Fruit fly (Drosophila melanogaster) whole organism, embryonic: ENCODE measurements around the gene BNIP3.
A peak's percentile ranks its signal among the peaks of the same experiment; 100 is the strongest.

Experiments
- ATbp ChIP-seq: fragments of 200-800 bp; sonication (Bioruptor generic); optimal IDR thresholded peaks from 2 replicates; lab custom pipeline; 2017; ENCODE audit warnings: missing biosample characterization, mild to moderate bottlenecking, missing genetic modification characterization, missing genetic modification reagents
- Abd-B ChIP-seq: fragments of 200-800 bp; sonication (Bioruptor generic); optimal IDR thresholded peaks from 2 replicates; lab custom pipeline; 2018; ENCODE audit warnings: missing biosample characterization, mild to moderate bottlenecking, missing genetic modification characterization, moderate library complexity
- CG10959 ChIP-seq: fragments of 200-800 bp; sonication (Bioruptor generic); IDR thresholded peaks from 2 replicates; pipeline ENCODE4 v1.3.6; 2022; ENCODE audit warnings: missing biosample characterization, missing genetic modification characterization
- CG12155 ChIP-seq: fragments of 200-800 bp; sonication (Bioruptor generic); optimal IDR thresholded peaks from 3 replicates; lab custom pipeline; 2016; ENCODE audit warnings: missing biosample characterization, missing genetic modification characterization
- CG13123 ChIP-seq: fragments of 200-800 bp; sonication (Bioruptor generic); optimal IDR thresholded peaks from 2 replicates; lab custom pipeline; 2016; ENCODE audit warnings: missing biosample characterization, missing genetic modification characterization
- CG14050 ChIP-seq: fragments of 200-800 bp; sonication (Bioruptor generic); IDR thresholded peaks from 3 replicates; pipeline ENCODE4 v1.3.6; 2022; ENCODE audit warnings: missing biosample characterization, missing genetic modification characterization
- CG15073 ChIP-seq: fragments of 200-800 bp; sonication (Bioruptor generic); optimal IDR thresholded peaks from 2 replicates; lab custom pipeline; 2016; ENCODE audit warnings: missing biosample characterization, missing genetic modification characterization
- CG15696 ChIP-seq: fragments of 200-800 bp; sonication (Bioruptor generic); optimal IDR thresholded peaks from 2 replicates; lab custom pipeline; 2019; ENCODE audit warnings: missing biosample characterization, mild to moderate bottlenecking, missing genetic modification characterization, moderate library complexity
- CG16779 ChIP-seq: fragments of 200-800 bp; sonication (Bioruptor generic); IDR thresholded peaks from 2 replicates; pipeline ENCODE4 v1.3.6; 2022; ENCODE audit warnings: missing biosample characterization, missing genetic modification characterization
- CG17385 ChIP-seq: fragments of 200-800 bp; sonication (Bioruptor generic); optimal IDR thresholded peaks from 3 replicates; lab custom pipeline; 2018; ENCODE audit warnings: missing biosample characterization, mild to moderate bottlenecking, missing genetic modification characterization
- CG6175 ChIP-seq: fragments of 200-800 bp; sonication (Bioruptor generic); IDR thresholded peaks from 3 replicates; pipeline ENCODE4 v1.3.6; 2022; ENCODE audit warnings: missing biosample characterization, missing genetic modification characterization
- CG6791 ChIP-seq: fragments of 200-800 bp; sonication (Bioruptor generic); IDR thresholded peaks from 3 replicates; pipeline ENCODE4 v1.3.6; 2022; ENCODE audit warnings: missing biosample characterization, missing genetic modification characterization; ENCODE audit not compliant: partially characterized antibody
- CG8089 ChIP-seq: fragments of 200-800 bp; sonication (Bioruptor generic); optimal IDR thresholded peaks from 3 replicates; lab custom pipeline; 2016; ENCODE audit warnings: missing biosample characterization, missing genetic modification characterization
- CG8478 ChIP-seq: fragments of >200 bp; optimal IDR thresholded peaks from 2 replicates; lab custom pipeline; 2018
- CG8765 ChIP-seq: fragments of 200-800 bp; sonication (Bioruptor generic); IDR thresholded peaks from 2 replicates; pipeline ENCODE4 v1.3.6; 2022; ENCODE audit warnings: missing biosample characterization, missing genetic modification characterization
- CG8924 ChIP-seq: fragments of 200-800 bp; optimal IDR thresholded peaks from 3 replicates; lab custom pipeline; 2019; ENCODE audit warnings: missing biosample characterization, mild to moderate bottlenecking, missing genetic modification characterization, moderate library complexity
- Dip3 ChIP-seq: fragments of 200-800 bp; sonication (Bioruptor generic); optimal IDR thresholded peaks from 3 replicates; lab custom pipeline; 2016; ENCODE audit warnings: missing biosample characterization, missing genetic modification characterization
- Dp ChIP-seq: fragments of 200-800 bp; sonication (Bioruptor generic); optimal IDR thresholded peaks from 2 replicates; lab custom pipeline; 2018; ENCODE audit warnings: missing biosample characterization, mild to moderate bottlenecking, missing genetic modification characterization, moderate library complexity
- Elba2 ChIP-seq: fragments of 200-800 bp; sonication (Bioruptor generic); optimal IDR thresholded peaks from 3 replicates; lab custom pipeline; 2016; ENCODE audit warnings: missing biosample characterization, missing genetic modification characterization
- Ets65A ChIP-seq: fragments of 200-800 bp; sonication (Bioruptor generic); peaks from one replicate; lab custom pipeline; 2016; ENCODE audit warnings: missing biosample characterization, missing genetic modification characterization
- Gsc ChIP-seq: fragments of 200-800 bp; sonication (Bioruptor generic); IDR thresholded peaks from 2 replicates; pipeline ENCODE4 v1.3.6; 2022; ENCODE audit warnings: missing biosample characterization, missing genetic modification characterization
- Hr78 ChIP-seq, 2 experiments: fragments of 200-800 bp in 1 of 2; fragments of >200 bp in 1 of 2; sonication (Bioruptor generic) in 1 of 2; optimal IDR thresholded peaks; 2 replicates each; lab custom pipeline; 2017 to 2019; ENCODE audit warnings: missing biosample characterization in 2 of 2, missing genetic modification characterization in 2 of 2, mild to moderate bottlenecking in 1 of 2, moderate library complexity in 1 of 2
- Myb ChIP-seq: fragments of 200-800 bp; sonication (Bioruptor generic); optimal IDR thresholded peaks from 2 replicates; lab custom pipeline; 2016; ENCODE audit warnings: missing biosample characterization, missing genetic modification characterization
- Nf-YB ChIP-seq: fragments of 200-800 bp; sonication (Bioruptor generic); optimal IDR thresholded peaks from 3 replicates; lab custom pipeline; 2019; ENCODE audit warnings: missing biosample characterization, mild to moderate bottlenecking, missing genetic modification characterization, moderate library complexity
- Sin3A ChIP-seq: fragments of >200 bp; optimal IDR thresholded peaks from 2 replicates; lab custom pipeline; 2018
- az2 ChIP-seq: fragments of 200-800 bp; sonication (Bioruptor generic); optimal IDR thresholded peaks from 3 replicates; lab custom pipeline; 2016; ENCODE audit warnings: missing biosample characterization, missing genetic modification characterization
- cato ChIP-seq: fragments of 200-800 bp; sonication (Bioruptor generic); optimal IDR thresholded peaks from 2 replicates; lab custom pipeline; 2016; ENCODE audit warnings: missing biosample characterization, missing genetic modification characterization, borderline replicate concordance
- corto ChIP-seq: fragments of 200-800 bp; sonication (Bioruptor generic); optimal IDR thresholded peaks from 2 replicates; lab custom pipeline; 2016; ENCODE audit warnings: missing biosample characterization, mild to moderate bottlenecking, missing genetic modification characterization, moderate library complexity
- crol ChIP-seq: fragments of 200-800 bp; sonication (Bioruptor generic); IDR thresholded peaks from 2 replicates; pipeline ENCODE4 v1.3.6; 2022; ENCODE audit warnings: missing biosample characterization, missing genetic modification characterization
- dimm ChIP-seq: fragments of 200-800 bp; sonication (Bioruptor generic); IDR thresholded peaks from 2 replicates; pipeline ENCODE4 v1.3.6; 2022; ENCODE audit warnings: missing biosample characterization, missing genetic modification characterization
- disco-r ChIP-seq: fragments of 200-800 bp; sonication (Bioruptor generic); optimal IDR thresholded peaks from 2 replicates; lab custom pipeline; 2016; ENCODE audit warnings: missing biosample characterization, missing genetic modification characterization
- dmrt11E ChIP-seq: fragments of 200-800 bp; sonication (Bioruptor generic); optimal IDR thresholded peaks from 3 replicates; lab custom pipeline; 2018; ENCODE audit warnings: missing biosample characterization, mild to moderate bottlenecking, missing genetic modification characterization, moderate library complexity
- en ChIP-seq: fragments of 200-800 bp; sonication (Bioruptor generic); optimal IDR thresholded peaks from 2 replicates; lab custom pipeline; 2016; ENCODE audit warnings: missing biosample characterization, missing genetic modification characterization
- fd64A ChIP-seq: fragments of 200-800 bp; sonication (Bioruptor generic); optimal IDR thresholded peaks from 3 replicates; lab custom pipeline; 2018; ENCODE audit warnings: missing biosample characterization, mild to moderate bottlenecking, missing genetic modification characterization
- gsb ChIP-seq: fragments of 200-800 bp; sonication (Bioruptor generic); IDR thresholded peaks from 2 replicates; pipeline ENCODE4 v1.3.6; 2022; ENCODE audit warnings: missing biosample characterization, missing genetic modification characterization
- gt ChIP-seq: fragments of 200-800 bp; sonication (Bioruptor generic); IDR thresholded peaks from 2 replicates; pipeline ENCODE4 v1.3.6; 2022; ENCODE audit warnings: missing biosample characterization, missing genetic modification characterization
- jigr1 ChIP-seq: fragments of 200-800 bp; sonication (Bioruptor generic); IDR thresholded peaks from 3 replicates; pipeline ENCODE4 v1.3.6; 2022; ENCODE audit warnings: missing biosample characterization, missing genetic modification characterization
- jumu ChIP-seq: fragments of 200-800 bp; sonication (Bioruptor generic); optimal IDR thresholded peaks from 3 replicates; lab custom pipeline; 2016; ENCODE audit warnings: missing biosample characterization, missing genetic modification characterization
- kay ChIP-seq: fragments of 200-800 bp; sonication (Bioruptor generic); optimal IDR thresholded peaks from 2 replicates; lab custom pipeline; 2016; ENCODE audit warnings: missing biosample characterization, missing genetic modification characterization
- lab ChIP-seq: fragments of 200-800 bp; sonication (Bioruptor generic); optimal IDR thresholded peaks from 3 replicates; lab custom pipeline; 2017; ENCODE audit warnings: missing biosample characterization, missing genetic modification characterization, mild to moderate bottlenecking, moderate library complexity, missing genetic modification reagents
- mirr ChIP-seq: fragments of 200-800 bp; sonication (Bioruptor generic); optimal IDR thresholded peaks from 3 replicates; lab custom pipeline; 2018; ENCODE audit warnings: missing biosample characterization, mild to moderate bottlenecking, missing genetic modification characterization
- mld ChIP-seq: fragments of 200-800 bp; sonication (Bioruptor generic); IDR thresholded peaks from 3 replicates; pipeline ENCODE4 v1.3.6; 2022; ENCODE audit warnings: missing biosample characterization, missing genetic modification characterization; ENCODE audit not compliant: partially characterized antibody
- prd ChIP-seq, 3 experiments: fragments of >200 bp in 2 of 3; fragments of 200-800 bp in 1 of 3; sonication (Bioruptor generic) in 1 of 3; optimal IDR thresholded peaks in 2 of 3; IDR thresholded peaks in 1 of 3; 2 replicates in 2 of 3; 3 replicates in 1 of 3; pipeline versions ENCODE4 v1.3.6 to Lab custom; 2017 to 2022; ENCODE audit warnings: missing biosample characterization in 1 of 3, missing genetic modification characterization in 1 of 3
- pros ChIP-seq: fragments of 200-800 bp; sonication (Bioruptor generic); optimal IDR thresholded peaks from 3 replicates; lab custom pipeline; 2019; ENCODE audit warnings: missing biosample characterization, mild to moderate bottlenecking, missing genetic modification characterization, moderate library complexity
- repo ChIP-seq: fragments of 200-800 bp; sonication (Bioruptor generic); optimal IDR thresholded peaks from 2 replicates; lab custom pipeline; 2016; ENCODE audit warnings: missing biosample characterization, missing genetic modification characterization
- sc ChIP-seq, 3 experiments: fragments of >200 bp in 2 of 3; fragments of 200-800 bp in 1 of 3; sonication (Bioruptor generic) in 1 of 3; optimal IDR thresholded peaks; 2 replicates in 2 of 3; 3 replicates in 1 of 3; lab custom pipeline; 2017; ENCODE audit warnings: mild to moderate bottlenecking in 1 of 3, missing biosample characterization in 1 of 3, missing genetic modification characterization in 1 of 3, missing genetic modification reagents in 1 of 3
- vnd ChIP-seq: fragments of 200-800 bp; sonication (Bioruptor generic); IDR thresholded peaks from 3 replicates; pipeline ENCODE4 v1.3.6; 2022; ENCODE audit warnings: missing biosample characterization, missing genetic modification characterization; ENCODE audit not compliant: partially characterized antibody
- wor ChIP-seq: fragments of 200-800 bp; sonication (Bioruptor generic); IDR thresholded peaks from 2 replicates; pipeline ENCODE4 v1.3.6; 2022; ENCODE audit warnings: missing biosample characterization, missing genetic modification characterization
- z ChIP-seq: fragments of 200-800 bp; sonication (Bioruptor generic); IDR thresholded peaks from 3 replicates; pipeline ENCODE4 v1.3.6; 2022; ENCODE audit warnings: missing biosample characterization, missing genetic modification characterization

Gene BNIP3

dm6 chr3L:20540182-20540974 lies 21.2 kb upstream of the BNIP3 start, which contains the start of gene Rcd2 (continued):
- TF ChIP-seq az2: peak; percentile 38
- peak; percentile 90 for TF ChIP-seq CG6791 (GFP tag; lab: Robert Waterston, UW)
- TF ChIP-seq CG8924 (tag; lab: Kevin White, UChicago): peak; percentile 92
- no peak for TF ChIP-seq disco-r
- TF ChIP-seq fd64A (GFP tag; lab: Kevin White, UChicago): no peak
- no peak for TF ChIP-seq z (GFP tag; lab: Robert Waterston, UW)
- TF ChIP-seq vnd (GFP tag; lab: Robert Waterston, UW): peak; percentile 83
- no peak for TF ChIP-seq CG8089 (GFP tag; lab: Kevin White, UChicago)
- TF ChIP-seq CG17385 (GFP tag; lab: Kevin White, UChicago): peak; percentile 80
- peak; percentile 19 for TF ChIP-seq dmrt11E (tag; lab: Kevin White, UChicago)
- peak; percentile 94 for TF ChIP-seq lab (GFP tag; lab: Kevin White, UChicago)
- TF ChIP-seq CG14050 (GFP tag; lab: Robert Waterston, UW): no peak; the same call in 1 of the 3 replicates
- TF ChIP-seq CG10959 (GFP tag; lab: Robert Waterston, UW): no peak
- TF ChIP-seq Dp: no peak
- no peak for TF ChIP-seq Elba2 (GFP tag; lab: Kevin White, UChicago)
- peak; percentile 2 for TF ChIP-seq pros (GFP tag; lab: Kevin White, UChicago)
- peak; percentile 31; the same call in 1 of the 2 replicates for TF ChIP-seq gsb (GFP tag; lab: Robert Waterston, UW)
- TF ChIP-seq prd (optimal IDR thresholded peaks at IDR 0.05; lab: Kevin White, UChicago): no peak
- TF ChIP-seq prd (GFP tag; IDR thresholded peaks at IDR 0.05; lab: Robert Waterston, UW): peak; percentile 83
- no peak for TF ChIP-seq sc (optimal IDR thresholded peaks at IDR 0.05; lab: Kevin White, UChicago)
- TF ChIP-seq sc (GFP tag; optimal IDR thresholded peaks at IDR 0.05; lab: Kevin White, UChicago): no peak
- peak in 1 of 2 experiments; percentile 99 for TF ChIP-seq Hr78 (GFP tag; optimal IDR thresholded peaks at IDR 0.05; lab: Kevin White, UChicago)
- no peak for TF ChIP-seq gt
- TF ChIP-seq Gsc (GFP tag; lab: Robert Waterston, UW): no peak
- TF ChIP-seq corto: no peak
- no peak for TF ChIP-seq en
- TF ChIP-seq wor (GFP tag; lab: Robert Waterston, UW): no peak
- TF ChIP-seq CG13123 (GFP tag; lab: Kevin White, UChicago): no peak
- 0 out of 2 replicates have a peak, but pooled peaks have one; percentile 3 for TF ChIP-seq CG16779 (GFP tag; lab: Robert Waterston, UW)
- no peak for TF ChIP-seq Sin3A (lab: Kevin White, UChicago)
- TF ChIP-seq Nf-YB (GFP tag; lab: Kevin White, UChicago): peak; percentile 72
- peak; percentile 63 for TF ChIP-seq CG15696 (tag; lab: Kevin White, UChicago)
- no peak for TF ChIP-seq CG8478 (lab: Kevin White, UChicago)
- TF ChIP-seq repo (GFP tag; lab: Kevin White, UChicago): no peak
- TF ChIP-seq CG6175: peak; percentile 43; the same call in 1 of the 3 replicates
- peak; percentile 64 for TF ChIP-seq Dip3 (GFP tag; lab: Kevin White, UChicago)
- TF ChIP-seq jigr1 (GFP tag; lab: Robert Waterston, UW): no peak
- no peak for TF ChIP-seq Myb (GFP tag; lab: Kevin White, UChicago)
- TF ChIP-seq dimm (GFP tag; lab: Robert Waterston, UW): no peak
- peak; percentile 26 for TF ChIP-seq ATbp (GFP tag; lab: Kevin White, UChicago)
- TF ChIP-seq cato (GFP tag; lab: Kevin White, UChicago): no peak
- TF ChIP-seq Ets65A (GFP tag; lab: Kevin White, UChicago): peak; percentile 28
- peak; percentile 44 for TF ChIP-seq kay
- TF ChIP-seq jumu (GFP tag; lab: Kevin White, UChicago): no peak
- TF ChIP-seq CG12155: peak; percentile 38
- TF ChIP-seq Abd-B (GFP tag; lab: Kevin White, UChicago): peak; percentile 59
- TF ChIP-seq CG15073 (GFP tag; lab: Kevin White, UChicago): no peak
- TF ChIP-seq mirr (GFP tag; lab: Kevin White, UChicago): peak; percentile 77
- TF ChIP-seq CG8765 (GFP tag; lab: Robert Waterston, UW): peak; percentile 32; the same call in 1 of the 2 replicates
- TF ChIP-seq mld: peak; percentile 79
- no peak for TF ChIP-seq crol (GFP tag; lab: Robert Waterston, UW)
